Fruit fly (Drosophila melanogaster): ENCODE measurements around the gene CG13312.

Gene CG13312

dm6 chr3L:8852907-8853306 is 45.9 kb upstream of the CG13312 start (continued):
- TF ChIP-seq Lim3 (GFP tag; IDR thresholded peaks at IDR 0.05) (no peak), CG7556 (GFP tag; optimal IDR thresholded peaks at IDR 0.05) (peak; percentile 17), Med (GFP tag) (peak; percentile 89), vfl (GFP tag; optimal IDR thresholded peaks at IDR 0.05) (no peak), CG11398 (GFP tag; optimal IDR thresholded peaks at IDR 0.05) (no peak), CG10366 (GFP tag; IDR thresholded peaks at IDR 0.05) (peak; percentile 48), hb (GFP tag; IDR thresholded peaks at IDR 0.05; ENCODE audit: partially characterized antibody) (no peak), CG2889 (GFP tag; IDR thresholded peaks at IDR 0.05) (no peak), MBD-R2 (GFP tag; IDR thresholded peaks at IDR 0.05) (no peak), Ptx1 (GFP tag; IDR thresholded peaks at IDR 0.05) (0 out of 2 replicates have a peak, but pooled peaks have one; percentile 33), bcd (GFP tag; optimal IDR thresholded peaks at IDR 0.05) (no peak), Doc2 (GFP tag; IDR thresholded peaks at IDR 0.05) (no peak), CG11695 (GFP tag; IDR thresholded peaks at IDR 0.05) (peak; percentile 33; the same call in 1 of the 3 replicates), CG8924 (tag; optimal IDR thresholded peaks at IDR 0.05) (no peak), Xbp1 (GFP tag; optimal IDR thresholded peaks at IDR 0.05) (no peak), CG14050 (GFP tag; IDR thresholded peaks at IDR 0.05) (no peak), Chrac-16 (GFP tag; optimal IDR thresholded peaks at IDR 0.05) (peak; percentile 20), CG6689 (GFP tag; IDR thresholded peaks at IDR 0.05) (peak; percentile 29; the same call in 1 of the 2 replicates), shn (GFP tag; optimal IDR thresholded peaks at IDR 0.05) (no peak), CG14014 (GFP tag; IDR thresholded peaks at IDR 0.05) (peak; percentile 48; the same call in 1 of the 2 replicates), CG6175 (GFP tag; IDR thresholded peaks at IDR 0.05) (no peak; the same call in 2 of the 3 replicates), D (optimal IDR thresholded peaks at IDR 0.05) (no peak), D (GFP tag; optimal IDR thresholded peaks at IDR 0.05) (no peak), gro (GFP tag; optimal IDR thresholded peaks at IDR 0.05) (no peak), Vsx1 (GFP tag; optimal IDR thresholded peaks at IDR 0.05) (no peak), bigmax (GFP tag; optimal IDR thresholded peaks at IDR 0.05) (no peak), CG16863 (GFP tag; optimal IDR thresholded peaks at IDR 0.05) (no peak)

dm6 chr3L:8851950-8852349 is 44.9 kb upstream of the CG13312 start:
- TF ChIP-seq Dip3 (GFP tag; optimal IDR thresholded peaks at IDR 0.05) (no peak), bcd (GFP tag; optimal IDR thresholded peaks at IDR 0.05) (no peak), CG1792 (GFP tag; optimal IDR thresholded peaks at IDR 0.05) (no peak), fru (optimal IDR thresholded peaks at IDR 0.05) (no peak), CG3163 (GFP tag; optimal IDR thresholded peaks at IDR 0.05) (no peak), PHDP (tag; optimal IDR thresholded peaks at IDR 0.05) (no peak), caup (GFP tag; optimal IDR thresholded peaks at IDR 0.05; ENCODE audit: severe bottlenecking) (no peak), D19A (tag; optimal IDR thresholded peaks at IDR 0.05) (no peak), CG32532 (GFP tag; IDR thresholded peaks at IDR 0.05) (no peak), sens (GFP tag) (peak; percentile 44), insv (GFP tag; optimal IDR thresholded peaks at IDR 0.05) (no peak), Lhr (GFP tag; optimal IDR thresholded peaks at IDR 0.05) (no peak), ara (GFP tag; IDR thresholded peaks at IDR 0.05) (no peak), az2 (GFP tag; optimal IDR thresholded peaks at IDR 0.05) (no peak), CG16813 (GFP tag; IDR thresholded peaks at IDR 0.05; ENCODE audit: partially characterized antibody) (no peak), lmd (GFP tag; IDR thresholded peaks at IDR 0.05) (no peak), abd-A (tag; optimal IDR thresholded peaks at IDR 0.05) (peak; percentile 10), oc (tag; optimal IDR thresholded peaks at IDR 0.05) (peak; percentile 10), disco-r (GFP tag; optimal IDR thresholded peaks at IDR 0.05) (no peak), CG5245 (GFP tag; optimal IDR thresholded peaks at IDR 0.05) (no peak), CG7372 (GFP tag; IDR thresholded peaks at IDR 0.05) (no peak), Scr (GFP tag; IDR thresholded peaks at IDR 0.05; ENCODE audit: partially characterized antibody) (no peak), Oaz (GFP tag; IDR thresholded peaks at IDR 0.05) (no peak), Sox102F (GFP tag; optimal IDR thresholded peaks at IDR 0.05) (no peak), onecut (GFP tag; IDR thresholded peaks at IDR 0.05) (0 out of 2 replicates have a peak, but pooled peaks have one; percentile 4), Chrac-16 (GFP tag; optimal IDR thresholded peaks at IDR 0.05) (no peak), CG4328 (GFP tag; optimal IDR thresholded peaks at IDR 0.05) (no peak)
